Worm (Caenorhabditis elegans) whole organism, young adult: ENCODE measurements around the gene met-2.

Source experiments
- F39B2.1 ChIP-seq: fragments of 200-800 bp; sonication (Bioruptor generic); IDR thresholded peaks from 2 replicates; pipeline ENCODE4 v1.3.6; 2022; ENCODE audit warnings: missing genetic modification reagents, missing genetic modification characterization, missing compliant biosample characterization
- ceh-100 ChIP-seq: fragments of 200-800 bp; sonication (Bioruptor generic); IDR thresholded peaks from 2 replicates; pipeline ENCODE4 v1.3.6; 2022; ENCODE audit warnings: missing genetic modification reagents, missing genetic modification characterization, missing compliant biosample characterization
- die-1 ChIP-seq: sonication (generic microtip); optimal IDR thresholded peaks from 2 replicates; lab custom pipeline; 2016; ENCODE audit warnings: missing genotype, mild to moderate bottlenecking, missing genetic modification characterization, missing compliant biosample characterization
- lsl-1 ChIP-seq: fragments of 200-800 bp; sonication (Bioruptor generic); optimal IDR thresholded peaks from 2 replicates; lab custom pipeline; 2018; ENCODE audit warnings: mild to moderate bottlenecking, missing genetic modification characterization, moderate library complexity, missing compliant biosample characterization
- madf-10 ChIP-seq: sonication (generic microtip); optimal IDR thresholded peaks from 2 replicates; lab custom pipeline; 2016; ENCODE audit warnings: mild to moderate bottlenecking, missing genetic modification characterization, missing compliant biosample characterization
- sea-2 ChIP-seq: fragments of 200-800 bp; sonication (Bioruptor generic); IDR thresholded peaks from 2 replicates; pipeline ENCODE4 v1.3.6; 2022; ENCODE audit warnings: missing genetic modification characterization, missing compliant biosample characterization

DNA sequence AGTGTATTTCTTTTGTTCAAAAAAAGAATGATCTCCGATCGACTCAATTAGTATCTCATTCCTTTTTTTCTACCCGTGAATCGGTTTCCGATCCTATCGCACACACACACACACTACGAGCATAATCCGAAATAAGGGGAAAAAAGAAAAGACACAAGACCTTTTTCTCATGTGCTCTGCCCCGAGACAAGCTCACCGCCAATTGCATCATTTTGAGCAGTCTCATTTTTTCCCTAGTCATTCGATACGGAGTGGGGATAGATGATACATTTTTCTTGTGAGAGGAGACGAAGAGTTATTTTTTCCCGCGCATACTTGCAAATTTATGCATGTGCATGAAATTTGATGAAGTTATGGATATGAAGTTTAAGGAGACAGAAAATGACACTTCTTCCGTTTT is 17.2 kb downstream of the met-2 start:
- TF ChIP-seq die-1 (tag; lab: Kevin White, UChicago) = no peak
- TF ChIP-seq madf-10 = no peak
- TF ChIP-seq lsl-1 (GFP tag; lab: Kevin White, UChicago) = no peak
- no peak for TF ChIP-seq F39B2.1 (GFP tag; lab: Robert Waterston, UW)
- no peak for TF ChIP-seq ceh-100 (GFP tag; lab: Robert Waterston, UW)
- no peak for TF ChIP-seq sea-2
